Fruit fly (Drosophila melanogaster) whole organism, embryonic: ENCODE measurements around the gene CG9452.

Source experiments
- CG11085 ChIP-seq: fragments of 200-800 bp; sonication (Bioruptor generic); IDR thresholded peaks from 2 replicates; pipeline ENCODE4 v1.3.6; 2022; ENCODE audit warnings: missing biosample characterization, missing genetic modification characterization
- CG33557 ChIP-seq: fragments of 200-800 bp; sonication (Bioruptor generic); optimal IDR thresholded peaks from 2 replicates; lab custom pipeline; 2019; ENCODE audit warnings: missing biosample characterization, mild to moderate bottlenecking, missing genetic modification characterization, moderate library complexity
- Dll ChIP-seq: fragments of 200-800 bp; sonication (Bioruptor generic); IDR thresholded peaks from 4 replicates; pipeline ENCODE4 v1.3.6; 2022; ENCODE audit warnings: missing biosample characterization, missing genetic modification characterization; ENCODE audit not compliant: partially characterized antibody

- TF ChIP-seq CG11085 (GFP tag; lab: Robert Waterston, UW): no peak
- TF ChIP-seq Dll (GFP tag; lab: Robert Waterston, UW): no peak
- TF ChIP-seq CG33557 (GFP tag; lab: Kevin White, UChicago): no peak
Observed at dm6 chr3L:19528547-19528946, 24.9 kb upstream of the CG9452 start.
